Fruit fly (Drosophila melanogaster): Measurements from ENCODE around the gene CG5116.

Gene CG5116

dm6 chr3R:25445546-25446400, 37.1 kb upstream of the CG5116 start (continued):
- TF ChIP-seq CG34376 (GFP tag; optimal IDR thresholded peaks at IDR 0.05) (no peak), nerfin-1 (tag; optimal IDR thresholded peaks at IDR 0.05) (peak; percentile 41), cas (GFP tag; IDR thresholded peaks at IDR 0.05) (no peak), CG10366 (GFP tag; IDR thresholded peaks at IDR 0.05) (peak; percentile 43; the same call in 1 of the 2 replicates), CG17568 (GFP tag; optimal IDR thresholded peaks at IDR 0.05) (peak; percentile 51), CG8281 (tag; optimal IDR thresholded peaks at IDR 0.05) (peak; percentile 87), inv (GFP tag; IDR thresholded peaks at IDR 0.05; ENCODE audit: partially characterized antibody) (no peak), Nf-YC (tag; optimal IDR thresholded peaks at IDR 0.05) (no peak), CG15696 (tag; optimal IDR thresholded peaks at IDR 0.05) (peak; percentile 70), sob (GFP tag; IDR thresholded peaks at IDR 0.05) (no peak), Dad (GFP tag; optimal IDR thresholded peaks at IDR 0.05) (peak; percentile 42), CG12104 (GFP tag; optimal IDR thresholded peaks at IDR 0.05) (no peak), Trl (optimal IDR thresholded peaks at IDR 0.05) (no peak), Trl (GFP tag; optimal IDR thresholded peaks at IDR 0.05) (peak; percentile 21), CG14050 (GFP tag; IDR thresholded peaks at IDR 0.05) (peak; percentile 62), nmo (GFP tag; optimal IDR thresholded peaks at IDR 0.05) (peak; percentile 87), gce (GFP tag; IDR thresholded peaks at IDR 0.05) (peak; percentile 79), NFAT (GFP tag; IDR thresholded peaks at IDR 0.05) (no peak), Ptx1 (GFP tag; IDR thresholded peaks at IDR 0.05) (peak; percentile 75), CG30020 (tag; optimal IDR thresholded peaks at IDR 0.05) (peak; percentile 6), GATAe (GFP tag; conservative IDR thresholded peaks at IDR 0.05) (no peak), CG13287 (GFP tag; IDR thresholded peaks at IDR 0.05; ENCODE audit: partially characterized antibody) (no peak), pnt (GFP tag; optimal IDR thresholded peaks at IDR 0.05) (peak; percentile 40), CG17612 (GFP tag; IDR thresholded peaks at IDR 0.05) (no peak), CoRest (tag; optimal IDR thresholded peaks at IDR 0.05) (peak; percentile 41), sr (GFP tag; IDR thresholded peaks at IDR 0.05) (no peak), Ssrp (tag; optimal IDR thresholded peaks at IDR 0.05) (peak; percentile 83), caup (GFP tag; optimal IDR thresholded peaks at IDR 0.05; ENCODE audit: severe bottlenecking) (no peak), Hr51 (GFP tag; optimal IDR thresholded peaks at IDR 0.05) (peak; percentile 47 to 68), cad (GFP tag; optimal IDR thresholded peaks at IDR 0.05) (no peak), Sry-δ (GFP tag; optimal IDR thresholded peaks at IDR 0.05) (peak; percentile 30), D19A (tag; optimal IDR thresholded peaks at IDR 0.05) (peak; percentile 62), jigr1 (GFP tag; IDR thresholded peaks at IDR 0.05) (0 out of 3 replicates have a peak, but pooled peaks have one; percentile 34), CG3838 (GFP tag; optimal IDR thresholded peaks at IDR 0.05) (peak; percentile 77), lab (GFP tag; optimal IDR thresholded peaks at IDR 0.05) (peak; percentile 40), CG16779 (GFP tag; IDR thresholded peaks at IDR 0.05) (no peak), CG10267 (tag; optimal IDR thresholded peaks at IDR 0.05) (peak; percentile 55), CG10462 (GFP tag; optimal IDR thresholded peaks at IDR 0.05) (peak; percentile 47), CG8359 (GFP tag; optimal IDR thresholded peaks at IDR 0.05; ENCODE audit: borderline replicate concordance) (peak; percentile 39), CG10979 (tag; optimal IDR thresholded peaks at IDR 0.05) (peak; percentile 88), fd3F (GFP tag; optimal IDR thresholded peaks at IDR 0.05) (no peak), CG18011 (GFP tag; optimal IDR thresholded peaks at IDR 0.05) (no peak), bigmax (GFP tag; optimal IDR thresholded peaks at IDR 0.05) (no peak), CG13894 (tag; optimal IDR thresholded peaks at IDR 0.05) (no peak), mam (GFP tag; optimal IDR thresholded peaks at IDR 0.05) (peak; percentile 51), Dp (GFP tag; optimal IDR thresholded peaks at IDR 0.05) (no peak), Eip74EF (GFP tag; optimal IDR thresholded peaks at IDR 0.05) (peak in 1 of 2 experiments; percentile 44), CG14965 (GFP tag; optimal IDR thresholded peaks at IDR 0.05; ENCODE audit: borderline replicate concordance) (no peak)

All from whole organism, embryonic.